Fruit fly (Drosophila melanogaster) whole organism, pupa: ENCODE measurements around the gene Ice2.
A peak's percentile ranks its signal among the peaks of the same experiment; 100 is the strongest.

Source experiments
- CG10348 ChIP-seq: fragments of 200-800 bp; sonication (Bioruptor generic); IDR thresholded peaks from 2 replicates; pipeline ENCODE4 v1.3.6; 2022; ENCODE audit warnings: missing biosample characterization, missing genetic modification characterization
- CG13204 ChIP-seq: fragments of 200-800 bp; sonication (Bioruptor generic); optimal IDR thresholded peaks from 2 replicates; lab custom pipeline; 2018; ENCODE audit warnings: missing biosample characterization, mild to moderate bottlenecking, missing genetic modification characterization, moderate library complexity
- CG15710 ChIP-seq: fragments of 200-800 bp; sonication (Bioruptor generic); optimal IDR thresholded peaks from 2 replicates; lab custom pipeline; 2018; ENCODE audit warnings: missing biosample characterization, mild to moderate bottlenecking, missing genetic modification characterization, moderate library complexity
- CG9948 ChIP-seq: fragments of 200-800 bp; sonication (Bioruptor generic); optimal IDR thresholded peaks from 2 replicates; lab custom pipeline; 2018; ENCODE audit warnings: missing biosample characterization, mild to moderate bottlenecking, missing genetic modification characterization, moderate library complexity
- EcR ChIP-seq: fragments of 200-800 bp; sonication (Bioruptor generic); optimal IDR thresholded peaks from 3 replicates; lab custom pipeline; 2019; ENCODE audit warnings: missing biosample characterization, missing genetic modification characterization, mild to moderate bottlenecking, moderate library complexity, missing genetic modification reagents
- gl ChIP-seq: fragments of 200-800 bp; sonication (Bioruptor generic); optimal IDR thresholded peaks from 2 replicates; lab custom pipeline; 2018; ENCODE audit warnings: missing biosample characterization, mild to moderate bottlenecking, missing genetic modification characterization
- rn ChIP-seq: fragments of 200-800 bp; sonication (Bioruptor generic); IDR thresholded peaks from 2 replicates; pipeline ENCODE4 v1.3.6; 2022; ENCODE audit warnings: missing biosample characterization, missing genetic modification characterization

DNA sequence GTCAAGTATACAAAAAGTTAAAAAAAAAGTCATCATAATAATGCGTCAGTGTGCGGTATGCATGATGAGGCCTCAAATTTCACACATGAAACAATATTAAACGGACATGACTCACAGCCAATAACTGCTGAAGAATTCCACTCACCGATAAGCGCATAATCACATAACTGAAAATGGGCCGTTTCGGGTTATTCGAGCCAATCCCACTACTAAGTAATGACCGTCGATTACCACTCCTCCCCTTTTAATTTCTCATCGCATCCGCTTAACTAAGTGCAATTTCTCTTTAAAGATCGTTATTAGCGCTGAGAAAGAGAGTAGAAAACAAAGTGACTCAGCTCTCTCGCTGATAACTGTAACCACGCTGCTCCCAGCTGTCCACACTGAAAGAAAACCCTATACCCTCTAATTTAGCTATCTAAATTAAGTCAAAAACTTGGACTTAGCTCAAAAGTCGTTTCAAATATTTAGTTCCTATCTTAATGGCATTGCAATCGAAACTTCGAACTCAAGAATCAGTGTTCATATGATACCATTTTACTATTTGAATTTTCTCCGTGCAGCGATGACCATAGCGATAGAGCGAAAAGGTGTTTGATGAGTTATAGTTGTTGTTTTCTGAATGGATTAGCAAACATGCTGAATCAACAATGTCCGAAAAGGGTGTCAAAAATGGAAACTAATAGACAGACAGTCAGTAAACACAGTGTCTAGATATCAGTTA lies 17.1 kb upstream of the Ice2 start:
- TF ChIP-seq EcR (GFP tag; lab: Kevin White, UChicago) (no peak), CG13204 (GFP tag; lab: Kevin White, UChicago) (no peak), gl (tag; lab: Kevin White, UChicago) (peak; percentile 8), CG10348 (GFP tag; lab: Robert Waterston, UW) (0 out of 2 replicates have a peak, but pooled peaks have one; percentile 10), CG9948 (tag; lab: Kevin White, UChicago) (peak; percentile 62), rn (peak; percentile 38; the same call in 1 of the 2 replicates), CG15710 (tag; lab: Kevin White, UChicago) (peak; percentile 49)
